Fruit fly (Drosophila melanogaster): Measurements from ENCODE around the gene CG6178.

CG6178 gene

DNA sequence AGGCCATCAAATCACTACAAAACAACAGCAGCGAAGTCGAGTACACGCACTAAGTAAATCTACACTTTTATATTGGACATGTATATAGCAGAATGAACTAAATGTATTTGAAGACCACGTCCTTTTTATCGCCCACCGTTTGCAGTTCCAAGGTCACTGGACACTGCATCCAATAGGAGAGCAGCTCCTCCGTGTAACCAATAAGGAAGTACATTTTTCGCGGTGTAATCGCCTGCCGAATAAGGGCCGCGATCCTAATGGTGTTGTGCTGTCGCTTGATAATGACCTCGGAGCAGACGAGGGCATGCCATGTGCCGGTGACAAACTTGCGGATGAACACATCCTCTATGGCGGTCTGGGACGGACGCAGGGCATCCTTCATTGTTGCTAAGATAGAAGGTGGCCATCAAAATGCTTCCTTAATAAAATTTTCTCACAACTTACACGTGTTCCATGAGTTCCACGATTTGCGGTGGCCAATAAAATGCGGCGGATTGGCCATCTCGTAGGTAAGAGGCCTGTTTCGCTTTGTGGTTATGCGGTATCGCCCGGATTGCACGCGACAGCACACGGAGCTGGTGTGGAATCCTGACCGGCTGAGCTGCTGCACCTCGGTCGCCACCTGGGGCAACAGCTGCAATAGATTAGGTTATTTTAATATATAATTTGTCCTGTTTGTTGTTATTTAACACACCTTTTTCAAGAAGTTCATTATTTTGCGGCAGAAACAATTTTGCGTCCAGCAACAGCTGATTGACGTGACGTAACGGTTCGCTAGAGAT is 10.8 kb downstream of the CG6178 start, which contains the start of gene mRpS24:
Gene mRpS24, minus strand, starts transcription at position 772 of the 782 bp plus-strand sequence.
- TF ChIP-seq Mnt (GFP tag; optimal IDR thresholded peaks at IDR 0.05) (peak; percentile 36), tj (GFP tag; optimal IDR thresholded peaks at IDR 0.05) (no peak), cic (GFP tag; optimal IDR thresholded peaks at IDR 0.05) (no peak), CG33017 (tag; optimal IDR thresholded peaks at IDR 0.05) (no peak)

DNA sequence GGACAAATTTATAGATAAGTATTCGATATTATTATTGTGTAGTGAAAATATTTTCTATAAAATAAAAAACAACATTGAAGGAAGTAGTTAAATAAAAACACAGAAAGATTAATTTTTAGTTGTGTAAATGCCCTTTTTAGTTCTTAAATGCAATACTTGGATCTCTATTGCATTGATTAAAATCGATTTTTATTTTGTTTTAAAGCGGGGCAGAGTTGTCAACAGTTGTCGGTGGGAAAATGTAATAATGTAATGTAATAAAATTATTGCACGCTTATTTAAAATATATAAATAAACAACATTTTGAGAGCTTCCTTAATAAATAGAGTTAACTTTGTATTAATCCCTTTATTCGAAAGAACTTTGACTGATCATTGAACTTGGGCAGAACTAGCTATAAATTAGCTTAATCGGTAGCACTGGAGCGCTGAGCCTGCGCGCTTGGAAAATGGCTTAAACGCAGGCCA is 11.4 kb downstream of the CG6178 start, which contains the start of gene Apc2:
Gene Apc2, plus strand, starts transcription at position 411 of the 467 bp plus-strand sequence.
- TF ChIP-seq toe (GFP tag; optimal IDR thresholded peaks at IDR 0.05) (no peak), bab1 (GFP tag; optimal IDR thresholded peaks at IDR 0.05) (peak; percentile 50), CG7045 (GFP tag; optimal IDR thresholded peaks at IDR 0.05) (peak; percentile 43), kay (GFP tag; ENCODE audit: borderline replicate concordance) (no peak), CG7101 (tag; optimal IDR thresholded peaks at IDR 0.05) (peak; percentile 66), cic (GFP tag; optimal IDR thresholded peaks at IDR 0.05) (peak; percentile 12), cnc (optimal IDR thresholded peaks at IDR 0.05) (no peak), CG1620 (GFP tag; optimal IDR thresholded peaks at IDR 0.05) (peak; percentile 26), CG33017 (tag; optimal IDR thresholded peaks at IDR 0.05) (peak; percentile 20), CG5204 (GFP tag; optimal IDR thresholded peaks at IDR 0.05) (no peak), pad (GFP tag; optimal IDR thresholded peaks at IDR 0.05) (peak; percentile 36), Clk (GFP tag; optimal IDR thresholded peaks at IDR 0.05) (no peak), tj (GFP tag; optimal IDR thresholded peaks at IDR 0.05) (peak; percentile 48), CG14711 (tag; optimal IDR thresholded peaks at IDR 0.05) (peak; percentile 91), Mnt (GFP tag; optimal IDR thresholded peaks at IDR 0.05) (no peak), CG12768 (GFP tag; optimal IDR thresholded peaks at IDR 0.05) (peak; percentile 46), Hr96 (GFP tag; optimal IDR thresholded peaks at IDR 0.05) (no peak), ovo (GFP tag; optimal IDR thresholded peaks at IDR 0.05) (peak; percentile 37), CG11617 (GFP tag; optimal IDR thresholded peaks at IDR 0.05) (peak; percentile 81), Crg-1 (GFP tag; optimal IDR thresholded peaks at IDR 0.05) (peak; percentile 32)

DNA sequence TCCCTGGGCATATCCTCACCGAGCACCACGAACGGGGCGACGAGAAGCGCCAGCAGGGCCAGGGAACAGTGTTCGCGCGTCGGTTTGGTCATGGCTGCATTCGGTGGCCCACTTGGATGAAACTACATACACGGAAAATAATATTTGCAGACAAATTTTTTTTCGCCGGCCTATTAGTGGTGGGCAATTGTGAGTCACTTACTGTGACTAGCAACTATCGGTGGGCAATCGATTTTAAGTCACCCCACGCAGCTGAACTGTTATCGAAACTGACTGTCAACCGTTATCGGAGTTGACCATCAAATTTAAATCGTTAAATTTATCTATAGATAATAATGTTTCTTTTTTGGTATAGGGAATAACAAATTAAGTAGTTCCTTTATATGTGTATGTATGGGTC is 17.2 kb downstream of the CG6178 start, which contains the start of gene CG5510:
Gene CG5510, minus strand, starts transcription at position 201 of the 400 bp plus-strand sequence.
- no peak for TF ChIP-seq Hr96 (GFP tag; optimal IDR thresholded peaks at IDR 0.05)
- TF ChIP-seq toe (GFP tag; optimal IDR thresholded peaks at IDR 0.05), result no peak
- TF ChIP-seq Mnt (GFP tag; optimal IDR thresholded peaks at IDR 0.05), result peak; percentile 40
- peak; percentile 33 for TF ChIP-seq Crg-1 (GFP tag; optimal IDR thresholded peaks at IDR 0.05)
- peak; percentile 2 for TF ChIP-seq pad (GFP tag; optimal IDR thresholded peaks at IDR 0.05)
- TF ChIP-seq CG1620 (GFP tag; optimal IDR thresholded peaks at IDR 0.05), result peak; percentile 43
- peak; percentile 18 for TF ChIP-seq tj (GFP tag; optimal IDR thresholded peaks at IDR 0.05)
- peak; percentile 16 for TF ChIP-seq cic (GFP tag; optimal IDR thresholded peaks at IDR 0.05)
- peak; percentile 79 for TF ChIP-seq bab1 (GFP tag; optimal IDR thresholded peaks at IDR 0.05)
- TF ChIP-seq cnc (optimal IDR thresholded peaks at IDR 0.05), result peak in 1 of 2 experiments; percentile 34
- peak; percentile 27 for TF ChIP-seq CG11617 (GFP tag; optimal IDR thresholded peaks at IDR 0.05)
- peak; percentile 28 for TF ChIP-seq CG7101 (tag; optimal IDR thresholded peaks at IDR 0.05)
- TF ChIP-seq CG7045 (GFP tag; optimal IDR thresholded peaks at IDR 0.05), result no peak
- no peak for TF ChIP-seq CG5204 (GFP tag; optimal IDR thresholded peaks at IDR 0.05)
- TF ChIP-seq CG14711 (tag; optimal IDR thresholded peaks at IDR 0.05), result peak; percentile 50

DNA sequence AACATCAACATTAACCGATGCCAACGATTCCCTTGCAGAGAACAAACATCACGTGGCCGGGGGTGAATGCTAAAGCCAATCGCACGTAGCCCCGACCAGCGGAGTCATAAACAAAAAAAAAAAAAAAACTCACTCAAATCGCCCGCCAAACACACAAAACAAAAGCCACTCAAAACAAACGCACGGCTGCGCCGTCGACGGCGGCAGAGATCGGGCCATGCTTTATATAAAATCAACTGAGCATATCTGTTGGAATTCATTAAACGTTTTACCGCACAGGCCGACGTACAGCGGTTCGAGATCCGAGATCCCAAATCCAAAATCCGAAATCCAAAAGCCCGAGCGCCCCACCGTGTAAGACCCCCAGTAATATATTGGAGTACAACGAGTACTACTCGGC is 20.2 kb downstream of the CG6178 start, which contains the start of gene CG13606:
Gene CG13606, plus strand, starts transcription at position 250 of the 400 bp plus-strand sequence.
- TF ChIP-seq CG14711 (tag; optimal IDR thresholded peaks at IDR 0.05), result no peak
- TF ChIP-seq Crg-1 (GFP tag; optimal IDR thresholded peaks at IDR 0.05), result no peak
- TF ChIP-seq CG7045 (GFP tag; optimal IDR thresholded peaks at IDR 0.05), result no peak
- no peak for TF ChIP-seq CG33017 (tag; optimal IDR thresholded peaks at IDR 0.05)
- TF ChIP-seq cic (GFP tag; optimal IDR thresholded peaks at IDR 0.05), result no peak

DNA sequence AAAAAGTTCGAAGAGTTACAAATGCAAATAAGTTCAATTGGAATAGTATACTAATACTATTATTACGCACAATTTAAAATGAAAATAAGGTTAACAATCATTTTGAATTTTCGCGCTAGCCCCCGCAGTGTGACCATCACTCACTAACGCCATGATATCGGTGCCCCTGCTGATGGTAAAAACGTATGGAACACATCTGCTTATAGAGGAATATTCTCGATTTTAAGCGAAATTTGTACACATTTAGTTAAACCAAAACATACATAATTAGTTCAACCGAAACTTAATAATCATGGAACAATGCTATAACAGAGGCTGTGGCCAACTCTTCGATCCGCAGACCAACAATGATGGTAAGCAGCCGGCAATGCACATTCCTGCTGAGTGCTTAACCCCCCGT is 34.0 kb downstream of the CG6178 start, which contains the start of gene mora:
Gene mora, plus strand, starts transcription at position 172 of the 400 bp plus-strand sequence.
- TF ChIP-seq CG33017 (tag; optimal IDR thresholded peaks at IDR 0.05) (no peak), Crg-1 (GFP tag; optimal IDR thresholded peaks at IDR 0.05) (no peak), Mnt (GFP tag; optimal IDR thresholded peaks at IDR 0.05) (no peak), CG14711 (tag; optimal IDR thresholded peaks at IDR 0.05) (no peak), CG7045 (GFP tag; optimal IDR thresholded peaks at IDR 0.05) (no peak), toe (GFP tag; optimal IDR thresholded peaks at IDR 0.05) (no peak), cnc (optimal IDR thresholded peaks at IDR 0.05) (no peak), ovo (GFP tag; optimal IDR thresholded peaks at IDR 0.05) (no peak), kay (GFP tag; ENCODE audit: borderline replicate concordance) (no peak), CG7101 (tag; optimal IDR thresholded peaks at IDR 0.05) (no peak), cic (GFP tag; optimal IDR thresholded peaks at IDR 0.05) (no peak)

DNA sequence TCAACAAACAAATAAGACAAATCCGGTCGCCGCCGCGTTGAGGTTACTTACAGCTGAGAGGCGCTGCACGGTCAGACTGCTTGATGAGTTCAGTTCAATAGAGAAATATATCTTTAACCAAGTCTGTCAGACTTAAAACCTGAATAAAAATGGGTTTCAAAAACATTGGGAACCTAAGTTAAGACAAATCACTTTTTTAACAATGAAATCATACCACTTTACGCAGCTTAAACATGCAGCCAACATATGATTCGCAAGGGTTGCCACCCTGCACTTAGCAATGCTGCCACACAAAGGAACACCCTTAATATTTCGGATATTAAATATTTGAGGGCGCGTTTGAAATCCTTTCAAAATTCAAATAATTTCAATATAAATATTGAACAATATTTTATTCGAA is 36.5 kb downstream of the CG6178 start, which contains the start of gene CG5515:
Gene CG5515, minus strand, starts transcription at position 278 of the 400 bp plus-strand sequence.
- TF ChIP-seq tj (GFP tag; optimal IDR thresholded peaks at IDR 0.05) (peak; percentile 76), Mnt (GFP tag; optimal IDR thresholded peaks at IDR 0.05) (peak; percentile 70), CG7045 (GFP tag; optimal IDR thresholded peaks at IDR 0.05) (peak; percentile 65), CG5204 (GFP tag; optimal IDR thresholded peaks at IDR 0.05) (peak; percentile 87), CG11617 (GFP tag; optimal IDR thresholded peaks at IDR 0.05) (peak; percentile 89), bab1 (GFP tag; optimal IDR thresholded peaks at IDR 0.05) (peak; percentile 96), CG14711 (tag; optimal IDR thresholded peaks at IDR 0.05) (peak; percentile 65), kay (GFP tag; ENCODE audit: borderline replicate concordance) (no peak), Clk (GFP tag; optimal IDR thresholded peaks at IDR 0.05) (no peak), CG7101 (tag; optimal IDR thresholded peaks at IDR 0.05) (peak; percentile 65), CG12768 (GFP tag; optimal IDR thresholded peaks at IDR 0.05) (peak; percentile 23), CG33017 (tag; optimal IDR thresholded peaks at IDR 0.05) (peak; percentile 57), toe (GFP tag; optimal IDR thresholded peaks at IDR 0.05) (peak; percentile 85), Hr96 (GFP tag; optimal IDR thresholded peaks at IDR 0.05) (peak; percentile 70), CG1620 (GFP tag; optimal IDR thresholded peaks at IDR 0.05) (peak; percentile 85), Crg-1 (GFP tag; optimal IDR thresholded peaks at IDR 0.05) (peak; percentile 68), cic (GFP tag; optimal IDR thresholded peaks at IDR 0.05) (peak; percentile 18), cnc (optimal IDR thresholded peaks at IDR 0.05) (no peak), ovo (GFP tag; optimal IDR thresholded peaks at IDR 0.05) (peak; percentile 45), pad (GFP tag; optimal IDR thresholded peaks at IDR 0.05) (peak; percentile 41)

All from whole organism, adult.